Worm (Caenorhabditis elegans): ENCODE measurements around the gene chil-25.

Gene chil-25

DNA sequence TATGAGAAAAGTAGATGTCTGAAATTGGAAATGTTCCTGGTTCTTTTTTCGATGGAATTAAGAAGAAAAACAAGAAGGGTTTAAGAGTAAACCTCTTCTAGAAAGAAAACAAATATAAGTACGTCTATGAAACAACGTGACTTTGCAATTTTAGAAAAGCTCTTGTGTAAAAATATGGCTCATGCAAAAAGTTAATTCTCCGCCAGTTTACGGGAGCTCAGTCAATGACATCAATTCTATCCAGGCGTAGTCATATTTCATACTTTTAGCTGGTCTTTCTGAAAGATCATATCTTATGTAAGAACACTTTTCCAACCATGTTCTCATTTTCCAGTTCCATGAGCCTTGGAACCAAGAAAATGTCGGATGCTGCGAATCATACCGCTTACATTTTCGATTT is 15.7 kb upstream of the chil-25 start:
- TF ChIP-seq tbx-2 (tag; optimal IDR thresholded peaks at IDR 0.05) (no peak), ces-1 (GFP tag; optimal IDR thresholded peaks at IDR 0.05) (no peak), nhr-85 (tag) (no peak), efl-1 (optimal IDR thresholded peaks at IDR 0.05) (no peak), efl-1 (GFP tag; optimal IDR thresholded peaks at IDR 0.05 in 1 of 2) (no peak)

DNA sequence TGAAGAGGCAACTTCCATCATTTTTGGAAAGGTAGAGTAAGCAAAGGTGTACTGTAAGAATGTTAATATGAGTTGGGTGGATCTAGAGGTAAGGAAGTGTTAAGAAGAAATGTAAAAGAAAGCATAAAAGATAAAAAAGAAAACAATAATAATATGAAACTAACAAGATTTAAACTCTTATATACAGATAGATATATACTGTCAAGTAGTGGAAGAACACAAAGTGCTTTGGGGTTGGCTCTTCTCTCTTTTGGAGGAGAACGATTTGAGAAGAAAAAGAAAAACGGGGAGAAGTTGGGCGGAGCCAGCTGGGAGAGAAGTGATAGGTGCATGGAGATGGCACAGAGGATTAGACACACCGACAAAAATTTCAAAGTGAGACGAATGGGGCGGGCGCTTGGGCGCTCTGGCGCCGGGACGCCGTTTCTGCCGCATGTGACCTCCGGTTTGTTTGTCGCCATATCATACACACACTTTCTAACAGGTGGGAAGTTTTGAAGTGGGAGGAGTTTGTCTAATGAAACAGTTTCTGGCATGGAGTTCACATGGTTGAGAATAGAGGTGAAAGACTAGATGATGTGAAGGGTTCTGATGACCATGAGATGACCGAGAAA is 13.2 kb upstream of the chil-25 start, which contains the start of gene T19H5.4:
Gene T19H5.4, minus strand, starts transcription at position 51 of the 614 bp plus-strand sequence.
- TF ChIP-seq lin-13 (GFP tag; optimal IDR thresholded peaks at IDR 0.05) (peak; percentile 44), aly-2 (tag; optimal IDR thresholded peaks at IDR 0.05) (no peak), sup-37 (GFP tag; optimal IDR thresholded peaks at IDR 0.05) (no peak), fkh-8 (tag; optimal IDR thresholded peaks at IDR 0.05) (no peak), rnt-1 (tag; optimal IDR thresholded peaks at IDR 0.05) (peak; percentile 38), ceh-63 (GFP tag; optimal IDR thresholded peaks at IDR 0.05) (no peak), ceh-8 (GFP tag; optimal IDR thresholded peaks at IDR 0.05) (no peak), swsn-7 (tag; optimal IDR thresholded peaks at IDR 0.05) (peak; percentile 26), xbp-1 (tag; optimal IDR thresholded peaks at IDR 0.05) (peak; percentile 18), lsy-2 (tag; optimal IDR thresholded peaks at IDR 0.05) (peak; percentile 11 to 32), mdl-1 (tag; optimal IDR thresholded peaks at IDR 0.05) (peak in 1 of 2 experiments; percentile 73), unc-30 (tag; optimal IDR thresholded peaks at IDR 0.05) (no peak), nhr-90 (tag; optimal IDR thresholded peaks at IDR 0.05; ENCODE audit: poor library complexity) (peak; percentile 74), unc-62 (GFP tag; optimal IDR thresholded peaks at IDR 0.05) (no peak), C04F5.9 (tag; optimal IDR thresholded peaks at IDR 0.05) (no peak), nhr-19 (GFP tag; conservative IDR thresholded peaks at IDR 0.05) (peak; percentile 61), ztf-11 (tag; optimal IDR thresholded peaks at IDR 0.05) (no peak), zip-4 (GFP tag; optimal IDR thresholded peaks at IDR 0.05) (no peak), F16B12.6 (tag; optimal IDR thresholded peaks at IDR 0.05) (no peak), irx-1 (tag; optimal IDR thresholded peaks at IDR 0.05) (no peak), zag-1 (tag; optimal IDR thresholded peaks at IDR 0.05) (no peak), hlh-4 (tag; optimal IDR thresholded peaks at IDR 0.05) (no peak), elt-2 (tag; optimal IDR thresholded peaks at IDR 0.05) (peak; percentile 65), pqm-1 (tag; optimal IDR thresholded peaks at IDR 0.05) (no peak), nhr-12 (tag; optimal IDR thresholded peaks at IDR 0.05) (no peak), dpl-1 (GFP tag; optimal IDR thresholded peaks at IDR 0.05) (peak in 2 of 3 experiments; percentile 10 to 16), grh-1 (GFP tag; IDR thresholded peaks at IDR 0.05) (peak; percentile 40; the same call in 1 of the 2 replicates), vab-15 (tag; optimal IDR thresholded peaks at IDR 0.05) (no peak), ceh-88 (GFP tag; IDR thresholded peaks at IDR 0.05) (no peak), mep-1 (tag; optimal IDR thresholded peaks at IDR 0.05) (no peak), efl-3 (GFP tag; optimal IDR thresholded peaks at IDR 0.05) (no peak), ztf-4 (tag; optimal IDR thresholded peaks at IDR 0.05) (no peak), tlp-1 (tag; optimal IDR thresholded peaks at IDR 0.05) (no peak), ama-1 (optimal IDR thresholded peaks at IDR 0.05) (no peak), hpl-2 (GFP tag; optimal IDR thresholded peaks at IDR 0.05) (no peak), unc-130 (tag; optimal IDR thresholded peaks at IDR 0.05) (no peak), ces-1 (GFP tag; optimal IDR thresholded peaks at IDR 0.05) (no peak), sptf-1 (tag; optimal IDR thresholded peaks at IDR 0.05) (no peak), hlh-17 (GFP tag; optimal IDR thresholded peaks at IDR 0.05; ENCODE audit: borderline replicate concordance) (no peak), Y116A8C.19 (tag; optimal IDR thresholded peaks at IDR 0.05; ENCODE audit: borderline replicate concordance) (no peak), unc-86 (tag; optimal IDR thresholded peaks at IDR 0.05) (no peak), egl-27 (tag; optimal IDR thresholded peaks at IDR 0.05) (peak in 1 of 2 experiments; percentile 20), jun-1 (tag; optimal IDR thresholded peaks at IDR 0.05) (peak; percentile 34), snu-23 (GFP tag; optimal IDR thresholded peaks at IDR 0.05) (peak; percentile 66), C16A3.4 (tag; optimal IDR thresholded peaks at IDR 0.05) (peak; percentile 37), pag-3 (tag; optimal IDR thresholded peaks at IDR 0.05; ENCODE audit: borderline replicate concordance, insufficient read depth) (no peak), unc-98 (GFP tag; IDR thresholded peaks at IDR 0.05) (no peak)
